Fruit fly (Drosophila melanogaster) whole organism, embryonic: ENCODE data around the gene TrpRS.
A peak's percentile ranks its signal among the peaks of the same experiment; 100 is the strongest.

Experiments
- B-H1 ChIP-seq: fragments of 200-800 bp; sonication (Bioruptor generic); IDR thresholded peaks from 3 replicates; pipeline ENCODE4 v1.3.6; 2022; ENCODE audit warnings: missing biosample characterization, missing genetic modification characterization
- Bdp1 ChIP-seq: fragments of 200-800 bp; sonication (Bioruptor generic); optimal IDR thresholded peaks from 3 replicates; lab custom pipeline; 2016; ENCODE audit warnings: missing biosample characterization, missing genetic modification characterization
- CG13624 ChIP-seq: fragments of 200-800 bp; sonication (Bioruptor generic); optimal IDR thresholded peaks from 2 replicates; lab custom pipeline; 2016; ENCODE audit warnings: missing biosample characterization, missing genetic modification characterization
- CG15073 ChIP-seq: fragments of 200-800 bp; sonication (Bioruptor generic); optimal IDR thresholded peaks from 2 replicates; lab custom pipeline; 2016; ENCODE audit warnings: missing biosample characterization, missing genetic modification characterization
- CG15601 ChIP-seq: fragments of 200-800 bp; sonication (Bioruptor generic); optimal IDR thresholded peaks from 3 replicates; lab custom pipeline; 2019; ENCODE audit warnings: missing biosample characterization, mild to moderate bottlenecking, missing genetic modification characterization, moderate library complexity
- CG16863 ChIP-seq: fragments of 200-800 bp; sonication (Bioruptor generic); optimal IDR thresholded peaks from 3 replicates; lab custom pipeline; 2016; ENCODE audit warnings: missing biosample characterization, missing genetic modification characterization
- CG17385 ChIP-seq: fragments of 200-800 bp; sonication (Bioruptor generic); optimal IDR thresholded peaks from 3 replicates; lab custom pipeline; 2018; ENCODE audit warnings: missing biosample characterization, mild to moderate bottlenecking, missing genetic modification characterization
- CG2116 ChIP-seq: fragments of 200-800 bp; sonication (Bioruptor generic); optimal IDR thresholded peaks from 3 replicates; lab custom pipeline; 2018; ENCODE audit warnings: missing biosample characterization, mild to moderate bottlenecking, missing genetic modification characterization
- CG3065 ChIP-seq: fragments of 200-800 bp; sonication (Bioruptor generic); optimal IDR thresholded peaks from 2 replicates; lab custom pipeline; 2016; ENCODE audit warnings: missing biosample characterization, missing genetic modification characterization
- CG34224 ChIP-seq: fragments of 200-800 bp; sonication (Bioruptor generic); IDR thresholded peaks from 3 replicates; pipeline ENCODE4 v1.3.6; 2022; ENCODE audit warnings: missing biosample characterization, missing genetic modification characterization; ENCODE audit not compliant: partially characterized antibody
- CG42726 ChIP-seq: fragments of 200-800 bp; sonication (Bioruptor generic); IDR thresholded peaks from 2 replicates; pipeline ENCODE4 v1.3.6; 2022; ENCODE audit warnings: missing biosample characterization, missing genetic modification characterization; ENCODE audit not compliant: partially characterized antibody
- CG6765 ChIP-seq: fragments of 200-800 bp; sonication (Bioruptor generic); optimal IDR thresholded peaks from 3 replicates; lab custom pipeline; 2017; ENCODE audit warnings: missing biosample characterization, mild to moderate bottlenecking, missing genetic modification characterization
- CG7745 ChIP-seq: fragments of 200-800 bp; sonication (Bioruptor generic); optimal IDR thresholded peaks from 2 replicates; lab custom pipeline; 2018; ENCODE audit warnings: missing biosample characterization, mild to moderate bottlenecking, missing genetic modification characterization, moderate library complexity
- CG8089 ChIP-seq: fragments of 200-800 bp; sonication (Bioruptor generic); optimal IDR thresholded peaks from 3 replicates; lab custom pipeline; 2016; ENCODE audit warnings: missing biosample characterization, missing genetic modification characterization
- CG8944 ChIP-seq: fragments of 200-800 bp; sonication (Bioruptor generic); optimal IDR thresholded peaks from 3 replicates; lab custom pipeline; 2016; ENCODE audit warnings: missing biosample characterization, missing genetic modification characterization
- Camta ChIP-seq: fragments of 200-800 bp; sonication (Bioruptor generic); optimal IDR thresholded peaks from 2 replicates; lab custom pipeline; 2016; ENCODE audit warnings: missing biosample characterization, missing genetic modification characterization
- D19B ChIP-seq: fragments of 200-800 bp; sonication (Bioruptor generic); optimal IDR thresholded peaks from 2 replicates; lab custom pipeline; 2017; ENCODE audit warnings: missing biosample characterization, mild to moderate bottlenecking, missing genetic modification characterization
- Doc2 ChIP-seq: fragments of 200-800 bp; sonication (Bioruptor generic); IDR thresholded peaks from 2 replicates; pipeline ENCODE4 v1.3.6; 2022; ENCODE audit warnings: missing biosample characterization, missing genetic modification characterization
- Dref ChIP-seq: fragments of 200-800 bp; sonication (Bioruptor generic); IDR thresholded peaks from 2 replicates; pipeline ENCODE4 v1.3.6; 2022; ENCODE audit warnings: missing biosample characterization, missing genetic modification characterization
- Ets97D ChIP-seq: fragments of 200-800 bp; sonication (Bioruptor generic); optimal IDR thresholded peaks from 3 replicates; lab custom pipeline; 2016; ENCODE audit warnings: missing biosample characterization, missing genetic modification characterization
- Fer1 ChIP-seq: fragments of 200-800 bp; sonication (Bioruptor generic); optimal IDR thresholded peaks from 2 replicates; lab custom pipeline; 2017; ENCODE audit warnings: missing biosample characterization, mild to moderate bottlenecking, missing genetic modification characterization
- HmgD ChIP-seq: fragments of 200-800 bp; sonication (Bioruptor generic); optimal IDR thresholded peaks from 3 replicates; lab custom pipeline; 2016; ENCODE audit warnings: missing biosample characterization, missing genetic modification characterization
- Hsf ChIP-seq: fragments of 200-800 bp; sonication (Bioruptor generic); optimal IDR thresholded peaks from 3 replicates; lab custom pipeline; 2016; ENCODE audit warnings: missing biosample characterization, missing genetic modification characterization
- MBD-R2 ChIP-seq: fragments of 200-800 bp; sonication (Bioruptor generic); IDR thresholded peaks from 2 replicates; pipeline ENCODE4 v1.3.6; 2022; ENCODE audit warnings: missing biosample characterization, missing genetic modification characterization
- NK7.1 ChIP-seq: fragments of 200-800 bp; sonication (Bioruptor generic); optimal IDR thresholded peaks from 3 replicates; lab custom pipeline; 2016; ENCODE audit warnings: missing biosample characterization, missing genetic modification characterization
- Sin3A ChIP-seq: fragments of >200 bp; optimal IDR thresholded peaks from 2 replicates; lab custom pipeline; 2018
- Usf ChIP-seq: fragments of 200-800 bp; sonication (Bioruptor generic); optimal IDR thresholded peaks from 2 replicates; lab custom pipeline; 2017; ENCODE audit warnings: missing genotype, missing biosample characterization, missing genetic modification characterization
- amos ChIP-seq: fragments of 200-800 bp; sonication (Bioruptor generic); IDR thresholded peaks from 2 replicates; pipeline ENCODE4 v1.3.6; 2022; ENCODE audit warnings: missing biosample characterization, missing genetic modification characterization; ENCODE audit not compliant: partially characterized antibody
- cas ChIP-seq: fragments of 200-800 bp; sonication (Bioruptor generic); IDR thresholded peaks from 2 replicates; pipeline ENCODE4 v1.3.6; 2022; ENCODE audit warnings: missing biosample characterization, missing genetic modification characterization
- corto ChIP-seq: fragments of 200-800 bp; sonication (Bioruptor generic); optimal IDR thresholded peaks from 2 replicates; lab custom pipeline; 2016; ENCODE audit warnings: missing biosample characterization, mild to moderate bottlenecking, missing genetic modification characterization, moderate library complexity
- da ChIP-seq: fragments of 200-800 bp; sonication (Bioruptor generic); optimal IDR thresholded peaks from 2 replicates; lab custom pipeline; 2016; ENCODE audit warnings: missing biosample characterization, missing genetic modification characterization
- dati ChIP-seq: fragments of 200-800 bp; sonication (Bioruptor generic); IDR thresholded peaks from 2 replicates; pipeline ENCODE4 v1.3.6; 2022; ENCODE audit warnings: missing biosample characterization, missing genetic modification characterization
- emc ChIP-seq: fragments of 200-800 bp; sonication (Bioruptor generic); optimal IDR thresholded peaks from 2 replicates; lab custom pipeline; 2016; ENCODE audit warnings: missing biosample characterization, missing genetic modification characterization
- en ChIP-seq: fragments of 200-800 bp; sonication (Bioruptor generic); optimal IDR thresholded peaks from 2 replicates; lab custom pipeline; 2016; ENCODE audit warnings: missing biosample characterization, missing genetic modification characterization
- insv ChIP-seq, 2 experiments: fragments of 200-800 bp; sonication (Bioruptor generic); optimal IDR thresholded peaks; 3 replicates each; lab custom pipeline; 2016 to 2018; ENCODE audit warnings: missing biosample characterization in 2 of 2, missing genetic modification characterization in 2 of 2
- jigr1 ChIP-seq: fragments of 200-800 bp; sonication (Bioruptor generic); IDR thresholded peaks from 3 replicates; pipeline ENCODE4 v1.3.6; 2022; ENCODE audit warnings: missing biosample characterization, missing genetic modification characterization
- jumu ChIP-seq: fragments of 200-800 bp; sonication (Bioruptor generic); optimal IDR thresholded peaks from 3 replicates; lab custom pipeline; 2016; ENCODE audit warnings: missing biosample characterization, missing genetic modification characterization
- ken ChIP-seq: fragments of 200-800 bp; sonication (Bioruptor generic); IDR thresholded peaks from 3 replicates; pipeline ENCODE4 v1.3.6; 2022; ENCODE audit warnings: missing biosample characterization, missing genetic modification characterization
- knrl ChIP-seq: fragments of 200-800 bp; sonication (Bioruptor generic); IDR thresholded peaks from 3 replicates; pipeline ENCODE4 v1.3.6; 2022; ENCODE audit warnings: missing biosample characterization, missing genetic modification characterization; ENCODE audit not compliant: partially characterized antibody
- lola ChIP-seq, 3 experiments: fragments of >200 bp in 2 of 3; fragments of 200-800 bp in 1 of 3; sonication (Bioruptor generic) in 1 of 3; optimal IDR thresholded peaks; 2 replicates each; lab custom pipeline; 2017 to 2019; ENCODE audit warnings: missing biosample characterization in 3 of 3, missing genetic modification characterization in 3 of 3, mild to moderate bottlenecking in 1 of 3, moderate library complexity in 1 of 3
- mld ChIP-seq: fragments of 200-800 bp; sonication (Bioruptor generic); IDR thresholded peaks from 3 replicates; pipeline ENCODE4 v1.3.6; 2022; ENCODE audit warnings: missing biosample characterization, missing genetic modification characterization; ENCODE audit not compliant: partially characterized antibody
- nerfin-1 ChIP-seq: fragments of 200-800 bp; sonication (Bioruptor generic); optimal IDR thresholded peaks from 3 replicates; lab custom pipeline; 2019; ENCODE audit warnings: missing biosample characterization, mild to moderate bottlenecking, missing genetic modification characterization, moderate library complexity
- p53 ChIP-seq: fragments of 200-800 bp; sonication (Bioruptor generic); optimal IDR thresholded peaks from 2 replicates; lab custom pipeline; 2016; ENCODE audit warnings: missing biosample characterization, missing genetic modification characterization
- pb ChIP-seq: fragments of 200-800 bp; sonication (Bioruptor generic); optimal IDR thresholded peaks from 3 replicates; lab custom pipeline; 2016; ENCODE audit warnings: missing biosample characterization, missing genetic modification characterization
- run ChIP-seq: fragments of 200-800 bp; sonication (Bioruptor generic); optimal IDR thresholded peaks from 3 replicates; lab custom pipeline; 2018; ENCODE audit warnings: missing biosample characterization, mild to moderate bottlenecking, missing genetic modification characterization
- salm ChIP-seq: fragments of 200-800 bp; sonication (Bioruptor generic); optimal IDR thresholded peaks from 2 replicates; lab custom pipeline; 2018; ENCODE audit warnings: missing biosample characterization, mild to moderate bottlenecking, missing genetic modification characterization
- scrt ChIP-seq: fragments of 200-800 bp; sonication (Bioruptor generic); optimal IDR thresholded peaks from 2 replicates; lab custom pipeline; 2018; ENCODE audit warnings: missing biosample characterization, mild to moderate bottlenecking, missing genetic modification characterization, moderate library complexity
- slp2 ChIP-seq: fragments of 200-800 bp; sonication (Bioruptor generic); optimal IDR thresholded peaks from 2 replicates; lab custom pipeline; 2016; ENCODE audit warnings: missing biosample characterization, missing genetic modification characterization
- tna ChIP-seq: fragments of 200-800 bp; sonication (Bioruptor generic); IDR thresholded peaks from 2 replicates; pipeline ENCODE4 v1.3.6; 2022; ENCODE audit warnings: missing biosample characterization, missing genetic modification characterization; ENCODE audit not compliant: partially characterized antibody
- wdn ChIP-seq: fragments of 200-800 bp; sonication (Bioruptor generic); IDR thresholded peaks from 2 replicates; pipeline ENCODE4 v1.3.6; 2022; ENCODE audit warnings: missing biosample characterization, missing genetic modification characterization
- z ChIP-seq: fragments of 200-800 bp; sonication (Bioruptor generic); IDR thresholded peaks from 3 replicates; pipeline ENCODE4 v1.3.6; 2022; ENCODE audit warnings: missing biosample characterization, missing genetic modification characterization
- zf30C ChIP-seq: fragments of 200-800 bp; sonication (Bioruptor generic); optimal IDR thresholded peaks from 3 replicates; lab custom pipeline; 2018; ENCODE audit warnings: missing biosample characterization, mild to moderate bottlenecking, missing genetic modification characterization

TrpRS gene

DNA sequence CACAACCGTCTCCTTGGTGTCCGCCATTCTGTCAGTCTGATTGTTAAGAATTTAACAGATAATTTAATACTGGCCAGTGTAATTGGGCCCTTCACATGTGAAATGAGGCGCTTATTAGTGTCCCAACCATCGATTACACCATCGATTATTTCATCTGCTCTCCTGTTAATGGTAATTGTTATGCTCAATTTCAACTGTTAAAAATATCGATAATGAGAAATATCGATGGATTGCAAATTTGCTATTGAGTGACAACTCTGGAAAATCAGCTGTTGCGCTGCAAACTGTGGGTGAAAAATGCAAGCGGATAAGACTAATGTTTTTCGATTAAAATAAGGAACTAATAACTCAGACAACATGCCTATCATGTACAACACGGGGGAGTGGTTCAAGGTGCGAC, at the start of gene TrpRS, which contains the start of gene Vps16A (continued):
- TF ChIP-seq cas (GFP tag; lab: Robert Waterston, UW) (no peak), CG17385 (GFP tag; lab: Kevin White, UChicago) (no peak), z (no peak), MBD-R2 (peak; percentile 99), CG8089 (GFP tag; lab: Kevin White, UChicago) (no peak), mld (GFP tag; lab: Robert Waterston, UW) (peak; percentile 98), jigr1 (no peak), Bdp1 (GFP tag; lab: Kevin White, UChicago) (no peak), Ets97D (GFP tag; lab: Kevin White, UChicago) (peak; percentile 71), CG3065 (GFP tag; lab: Kevin White, UChicago) (no peak), emc (no peak), CG2116 (GFP tag; lab: Kevin White, UChicago) (peak; percentile 95), zf30C (GFP tag; lab: Kevin White, UChicago) (no peak), Hsf (peak; percentile 9), B-H1 (GFP tag; lab: Robert Waterston, UW) (no peak), CG13624 (peak; percentile 0), da (GFP tag; lab: Kevin White, UChicago) (no peak), insv (GFP tag; optimal IDR thresholded peaks at IDR 0.05; lab: Kevin White, UChicago) (peak in 1 of 2 experiments; percentile 40), slp2 (no peak), p53 (GFP tag; lab: Kevin White, UChicago) (no peak), Usf (no peak), CG16863 (GFP tag; lab: Kevin White, UChicago) (no peak), CG6765 (GFP tag; lab: Kevin White, UChicago) (no peak), Doc2 (GFP tag; lab: Robert Waterston, UW) (no peak), ken (0 out of 3 replicates have a peak, but pooled peaks have one; percentile 27), en (GFP tag; lab: Kevin White, UChicago) (no peak), knrl (peak; percentile 97), jumu (GFP tag; lab: Kevin White, UChicago) (no peak), HmgD (GFP tag; lab: Kevin White, UChicago) (peak; percentile 42), tna (peak; percentile 99), salm (no peak), amos (peak; percentile 98), CG8944 (no peak), CG15601 (tag; lab: Kevin White, UChicago) (no peak), lola (GFP tag; optimal IDR thresholded peaks at IDR 0.05; lab: Kevin White, UChicago) (no peak), Dref (GFP tag; lab: Robert Waterston, UW) (peak; percentile 97), CG42726 (GFP tag; lab: Robert Waterston, UW) (peak; percentile 90), CG15073 (no peak), nerfin-1 (tag; lab: Kevin White, UChicago) (peak; percentile 65), scrt (GFP tag; lab: Kevin White, UChicago) (peak; percentile 87), pb (GFP tag; lab: Kevin White, UChicago) (no peak), run (tag; lab: Kevin White, UChicago) (no peak), Sin3A (lab: Kevin White, UChicago) (peak; percentile 41), CG7745 (tag; lab: Kevin White, UChicago) (no peak), corto (GFP tag; lab: Kevin White, UChicago) (no peak), NK7.1 (GFP tag; lab: Kevin White, UChicago) (no peak), wdn (no peak), Fer1 (GFP tag; lab: Kevin White, UChicago) (peak; percentile 19), CG34224 (GFP tag; lab: Robert Waterston, UW) (peak; percentile 99), D19B (no peak), dati (no peak), Camta (GFP tag; lab: Kevin White, UChicago) (no peak)
